Worm (Caenorhabditis elegans) whole organism, late embryonic: Measurements from ENCODE around the gene tufm-1.
A peak's percentile ranks its signal among the peaks of the same experiment; 100 is the strongest.

Experiments
- T23F11.4 ChIP-seq: fragments of 200-800 bp; sonication (Bioruptor generic); optimal IDR thresholded peaks from 2 replicates; lab custom pipeline; 2018; ENCODE audit warnings: mild to moderate bottlenecking, missing genetic modification characterization, missing compliant biosample characterization
- Y22D7AL.16 ChIP-seq: sonication (generic microtip); optimal IDR thresholded peaks from 2 replicates; lab custom pipeline; 2016; ENCODE audit warnings: missing genetic modification characterization, missing compliant biosample characterization
- ahr-1 ChIP-seq: sonication (generic microtip); optimal IDR thresholded peaks from 2 replicates; lab custom pipeline; 2016; ENCODE audit warnings: missing genetic modification characterization, missing compliant biosample characterization
- ceh-18 ChIP-seq: sonication (generic microtip); optimal IDR thresholded peaks from 2 replicates; lab custom pipeline; 2016; ENCODE audit warnings: missing genetic modification characterization, missing compliant biosample characterization
- ceh-19 ChIP-seq: fragments of 200-800 bp; sonication (Bioruptor generic); optimal IDR thresholded peaks from 2 replicates; lab custom pipeline; 2018; ENCODE audit warnings: mild to moderate bottlenecking, missing genetic modification characterization, missing compliant biosample characterization
- ceh-22 ChIP-seq: sonication (generic microtip); optimal IDR thresholded peaks from 2 replicates; lab custom pipeline; 2017; ENCODE audit warnings: missing biosample characterization, missing genetic modification characterization
- ceh-24 ChIP-seq: sonication (generic microtip); optimal IDR thresholded peaks from 2 replicates; lab custom pipeline; 2016; ENCODE audit warnings: mild to moderate bottlenecking, missing genetic modification characterization, missing compliant biosample characterization
- ceh-31 ChIP-seq: sonication (generic microtip); optimal IDR thresholded peaks from 2 replicates; lab custom pipeline; 2016; ENCODE audit warnings: missing genetic modification characterization, missing compliant biosample characterization
- ceh-34 ChIP-seq: sonication (generic microtip); optimal IDR thresholded peaks from 2 replicates; lab custom pipeline; 2016; ENCODE audit warnings: mild to moderate bottlenecking, missing genetic modification characterization, missing compliant biosample characterization
- ceh-48 ChIP-seq: sonication (generic microtip); optimal IDR thresholded peaks from 2 replicates; lab custom pipeline; 2016; ENCODE audit warnings: missing genetic modification characterization, inconsistent platforms, missing compliant biosample characterization
- ceh-9 ChIP-seq: sonication (generic microtip); optimal IDR thresholded peaks from 2 replicates; lab custom pipeline; 2016; ENCODE audit warnings: mild to moderate bottlenecking, missing genetic modification characterization, inconsistent platforms, missing compliant biosample characterization
- che-1 ChIP-seq: sonication (generic microtip); optimal IDR thresholded peaks from 2 replicates; lab custom pipeline; 2016; ENCODE audit warnings: mild to moderate bottlenecking, missing genetic modification characterization, missing compliant biosample characterization
- dmd-4 ChIP-seq: sonication (generic microtip); optimal IDR thresholded peaks from 2 replicates; lab custom pipeline; 2016; ENCODE audit warnings: borderline replicate concordance, missing genetic modification characterization, missing compliant biosample characterization
- elt-2 ChIP-seq: sonication (generic microtip); optimal IDR thresholded peaks from 2 replicates; lab custom pipeline; 2016; ENCODE audit warnings: missing genetic modification reagents, missing genetic modification characterization, missing compliant biosample characterization
- eyg-1 ChIP-seq: sonication (generic microtip); optimal IDR thresholded peaks from 2 replicates; lab custom pipeline; 2016; ENCODE audit warnings: missing genotype, missing genetic modification characterization, missing compliant biosample characterization
- fkh-6 ChIP-seq: sonication (generic microtip); optimal IDR thresholded peaks from 2 replicates; lab custom pipeline; 2016; ENCODE audit warnings: missing genetic modification characterization, missing compliant biosample characterization
- gmeb-2 ChIP-seq: sonication (generic microtip); optimal IDR thresholded peaks from 2 replicates; lab custom pipeline; 2016; ENCODE audit warnings: missing genetic modification characterization, inconsistent platforms, missing compliant biosample characterization
- hlh-15 ChIP-seq: sonication (generic microtip); optimal IDR thresholded peaks from 2 replicates; lab custom pipeline; 2016; ENCODE audit warnings: missing genetic modification characterization, missing compliant biosample characterization
- hlh-30 ChIP-seq: sonication (generic microtip); optimal IDR thresholded peaks from 2 replicates; lab custom pipeline; 2017; ENCODE audit warnings: antibody characterized with exemption, missing genetic modification characterization, missing compliant biosample characterization; ENCODE audit not compliant: insufficient read depth
- hlh-6 ChIP-seq: sonication (generic microtip); optimal IDR thresholded peaks from 2 replicates; lab custom pipeline; 2016; ENCODE audit warnings: missing genotype, missing genetic modification characterization, missing compliant biosample characterization
- hlh-8 ChIP-seq: sonication (generic microtip); optimal IDR thresholded peaks from 2 replicates; lab custom pipeline; 2016; ENCODE audit warnings: missing genotype, missing genetic modification characterization, missing compliant biosample characterization
- lim-6 ChIP-seq: sonication (generic microtip); optimal IDR thresholded peaks from 2 replicates; lab custom pipeline; 2016; ENCODE audit warnings: missing genetic modification characterization, missing compliant biosample characterization
- nfya-1 ChIP-seq: sonication (generic microtip); optimal IDR thresholded peaks from 2 replicates; lab custom pipeline; 2017; ENCODE audit warnings: missing genetic modification characterization, mild to moderate bottlenecking, missing compliant biosample characterization, antibody characterized with exemption, moderate library complexity
- nhr-11 ChIP-seq: fragments of 150-350 bp; optimal IDR thresholded peaks from 2 replicates; lab custom pipeline; 2014; ENCODE audit warnings: missing biosample characterization, missing genetic modification characterization
- nhr-232 ChIP-seq: sonication (generic microtip); optimal IDR thresholded peaks from 2 replicates; lab custom pipeline; 2016; ENCODE audit warnings: missing genetic modification characterization, missing compliant biosample characterization
- pat-9 ChIP-seq: fragments of 200-800 bp; sonication (Bioruptor generic); optimal IDR thresholded peaks from 2 replicates; lab custom pipeline; 2018; ENCODE audit warnings: mild to moderate bottlenecking, missing genetic modification characterization, moderate library complexity, missing compliant biosample characterization
- pha-2 ChIP-seq: sonication (generic microtip); optimal IDR thresholded peaks from 2 replicates; lab custom pipeline; 2017; ENCODE audit warnings: mild to moderate bottlenecking, missing genetic modification characterization, missing compliant biosample characterization
- ref-2 ChIP-seq: sonication (generic microtip); optimal IDR thresholded peaks from 2 replicates; lab custom pipeline; 2016; ENCODE audit warnings: missing genetic modification characterization, missing compliant biosample characterization
- sox-2 ChIP-seq: fragments of 200-800 bp; sonication (Bioruptor generic); IDR thresholded peaks from 2 replicates; pipeline ENCODE4 v1.3.6; 2022; ENCODE audit warnings: missing genetic modification reagents, missing genetic modification characterization, missing compliant biosample characterization
- sox-4 ChIP-seq: sonication (generic microtip); optimal IDR thresholded peaks from 2 replicates; lab custom pipeline; 2017; ENCODE audit warnings: mild to moderate bottlenecking, missing genetic modification characterization, inconsistent platforms, missing compliant biosample characterization
- unc-3 ChIP-seq, 2 experiments: fragments of 200-800 bp in 1 of 2; sonication (Bioruptor generic) in 1 of 2; sonication (generic microtip) in 1 of 2; conservative IDR thresholded peaks in 1 of 2; optimal IDR thresholded peaks in 1 of 2; 2 replicates each; pipeline versions ENCODE4 v1.3.6 to Lab custom; 2016 to 2022; ENCODE audit warnings: missing compliant biosample characterization in 2 of 2, missing genetic modification characterization in 2 of 2, missing genetic modification reagents in 1 of 2
- unc-42 ChIP-seq: sonication (generic microtip); optimal IDR thresholded peaks from 2 replicates; lab custom pipeline; 2016; ENCODE audit warnings: missing genotype, missing genetic modification characterization, missing compliant biosample characterization
- zip-5 ChIP-seq: sonication (generic microtip); optimal IDR thresholded peaks from 2 replicates; lab custom pipeline; 2016; ENCODE audit warnings: missing genetic modification characterization, missing compliant biosample characterization
- ztf-16 ChIP-seq: sonication (generic microtip); optimal IDR thresholded peaks from 2 replicates; lab custom pipeline; 2017; ENCODE audit warnings: missing genetic modification characterization, missing compliant biosample characterization

tufm-1 gene

DNA sequence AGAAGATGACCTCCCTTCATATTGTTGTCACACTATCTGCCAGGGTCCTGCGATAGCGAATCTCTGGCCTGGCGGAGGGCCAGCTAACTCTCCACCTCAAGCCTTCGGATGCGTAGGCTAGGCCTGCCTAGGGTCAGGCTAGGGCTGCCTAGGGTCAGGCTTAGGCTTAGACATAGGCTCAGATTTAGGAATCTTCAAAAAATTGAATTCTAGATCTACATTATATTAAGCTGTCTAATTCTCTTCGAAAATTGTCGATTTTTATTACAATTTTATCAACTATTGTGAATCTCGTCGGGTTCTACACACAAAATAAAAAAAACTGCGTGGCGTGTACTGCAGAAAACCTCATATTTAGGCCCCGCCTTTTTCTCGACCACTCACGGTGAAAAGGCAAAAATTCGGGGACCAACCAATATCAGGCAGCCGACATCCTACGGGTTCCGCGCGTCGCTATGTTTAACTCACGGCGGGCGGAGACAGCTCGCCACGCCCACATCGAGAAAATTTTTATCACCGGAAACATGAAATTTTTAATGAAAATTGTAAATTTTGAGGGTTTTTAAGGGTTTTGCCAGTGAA is 19.2 kb downstream of the tufm-1 start:
- TF ChIP-seq sox-4 (tag; lab: Kevin White, UChicago) = no peak
- TF ChIP-seq ceh-9 (tag; lab: Kevin White, UChicago) = no peak
- no peak for TF ChIP-seq ceh-34
- no peak for TF ChIP-seq T23F11.4 (GFP tag; lab: Kevin White, UChicago)
- no peak for TF ChIP-seq fkh-6 (tag; lab: Kevin White, UChicago)
- TF ChIP-seq ref-2 (tag; lab: Kevin White, UChicago) = no peak
- no peak for TF ChIP-seq ceh-19 (GFP tag; lab: Kevin White, UChicago)
- no peak for TF ChIP-seq ceh-31 (tag; lab: Kevin White, UChicago)
- TF ChIP-seq ceh-48 (tag; lab: Kevin White, UChicago) = no peak
- TF ChIP-seq pha-2 = no peak
- no peak for TF ChIP-seq hlh-8 (tag; lab: Kevin White, UChicago)

DNA sequence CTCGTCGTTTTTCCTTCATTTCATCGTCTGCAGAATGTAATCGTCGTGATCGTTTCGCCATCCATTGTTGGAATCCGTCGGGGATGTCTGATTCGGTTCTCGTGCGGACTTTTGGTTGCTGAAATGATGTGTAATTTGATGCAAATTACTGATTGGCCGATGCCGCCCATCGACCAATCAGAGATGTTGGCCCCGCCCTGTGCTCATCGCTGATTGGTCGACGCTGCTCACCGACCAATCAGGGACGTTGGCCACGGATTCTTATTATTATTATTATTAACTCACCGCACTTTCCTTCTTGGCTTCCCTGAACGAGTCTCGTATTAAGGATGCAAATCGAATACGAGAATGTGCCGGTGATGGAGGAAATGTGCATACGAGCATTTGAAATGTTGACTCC is 20.7 kb downstream of the tufm-1 start:
- TF ChIP-seq ceh-18 (tag; lab: Kevin White, UChicago) (no peak), elt-2 (tag; lab: Kevin White, UChicago) (no peak), zip-5 (tag; lab: Kevin White, UChicago) (no peak), ceh-22 (tag; lab: Kevin White, UChicago) (no peak), nfya-1 (tag; lab: Kevin White, UChicago) (peak; percentile 95), pat-9 (tag; lab: Kevin White, UChicago) (no peak)

DNA sequence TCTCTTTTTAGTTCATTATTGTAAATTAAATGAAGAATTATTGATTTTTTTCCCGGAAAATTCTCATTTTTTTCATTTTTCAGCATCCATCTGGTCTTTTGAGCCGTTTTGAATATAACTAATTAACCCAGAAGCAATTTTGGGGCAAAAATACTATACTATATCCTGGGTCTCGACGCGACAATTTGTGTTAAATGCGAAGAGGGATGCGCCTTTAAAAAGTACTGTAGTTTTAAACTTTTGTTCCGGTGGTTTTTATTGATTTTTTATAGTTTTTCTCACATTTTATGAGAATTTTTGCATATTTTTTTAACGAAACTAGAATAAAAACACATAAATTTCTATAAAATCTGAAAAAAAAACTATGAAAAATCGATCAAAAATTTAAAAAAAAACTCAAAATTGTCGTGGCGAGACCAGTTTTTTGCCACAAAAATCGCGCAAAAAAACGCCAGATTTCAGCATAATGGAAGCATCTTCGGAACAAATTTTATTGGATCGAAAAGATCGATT is 26.7 kb downstream of the tufm-1 start, which contains the start of gene tbcc-1:
Gene tbcc-1, plus strand, starts transcription at position 463 of the 513 bp plus-strand sequence.
- TF ChIP-seq T23F11.4 (GFP tag; lab: Kevin White, UChicago) (no peak), ahr-1 (tag; lab: Kevin White, UChicago) (no peak), hlh-30 (tag; lab: Kevin White, UChicago) (no peak), ceh-24 (tag; lab: Kevin White, UChicago) (no peak), Y22D7AL.16 (tag; lab: Kevin White, UChicago) (no peak), che-1 (tag; lab: Kevin White, UChicago) (no peak), ceh-31 (tag; lab: Kevin White, UChicago) (no peak), eyg-1 (tag; lab: Kevin White, UChicago) (no peak), hlh-6 (tag; lab: Kevin White, UChicago) (no peak), unc-3 (GFP tag; conservative IDR thresholded peaks at IDR 0.05; lab: Robert Waterston, UW) (no peak), unc-3 (tag; optimal IDR thresholded peaks at IDR 0.05; lab: Kevin White, UChicago) (no peak), sox-2 (GFP tag; lab: Robert Waterston, UW) (no peak), fkh-6 (tag; lab: Kevin White, UChicago) (no peak)
- TF ChIP-seq, all 69 proteins: peak for 0

DNA sequence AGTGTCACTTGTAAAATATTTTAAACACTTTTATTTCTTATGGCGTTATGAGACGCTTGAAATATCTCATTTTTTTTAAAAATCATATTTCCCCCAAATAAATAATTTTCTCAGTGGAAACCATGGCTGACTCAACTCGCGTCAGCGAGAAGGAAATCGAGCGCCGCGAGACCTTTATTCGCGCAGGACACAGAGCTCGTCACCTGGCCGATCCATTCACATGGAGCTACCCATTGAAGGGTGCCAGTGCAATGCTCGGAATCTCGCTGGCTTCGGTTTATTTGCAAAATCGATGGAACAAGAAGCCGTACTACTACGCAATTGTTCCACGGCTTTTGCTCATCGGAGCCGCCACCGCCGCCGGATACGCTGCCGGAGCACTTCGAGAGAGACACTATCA is 28.0 kb downstream of the tufm-1 start, which contains the start of gene nduc-2:
Gene nduc-2, plus strand, starts transcription at position 113 of the 400 bp plus-strand sequence.
- TF ChIP-seq sox-4 (tag; lab: Kevin White, UChicago) (no peak), nhr-11 (tag; lab: Kevin White, UChicago) (no peak), ref-2 (tag; lab: Kevin White, UChicago) (no peak), unc-42 (tag; lab: Kevin White, UChicago) (no peak), ztf-16 (tag; lab: Kevin White, UChicago) (no peak), hlh-15 (tag; lab: Kevin White, UChicago) (no peak), lim-6 (no peak), dmd-4 (tag; lab: Kevin White, UChicago) (no peak), gmeb-2 (tag; lab: Kevin White, UChicago) (no peak), unc-3 (GFP tag; conservative IDR thresholded peaks at IDR 0.05; lab: Robert Waterston, UW) (no peak), unc-3 (tag; optimal IDR thresholded peaks at IDR 0.05; lab: Kevin White, UChicago) (no peak), ceh-9 (tag; lab: Kevin White, UChicago) (no peak), nhr-232 (tag; lab: Kevin White, UChicago) (no peak)
